Worm (Caenorhabditis elegans): ENCODE measurements around the gene fnta-1.

fnta-1 gene

DNA sequence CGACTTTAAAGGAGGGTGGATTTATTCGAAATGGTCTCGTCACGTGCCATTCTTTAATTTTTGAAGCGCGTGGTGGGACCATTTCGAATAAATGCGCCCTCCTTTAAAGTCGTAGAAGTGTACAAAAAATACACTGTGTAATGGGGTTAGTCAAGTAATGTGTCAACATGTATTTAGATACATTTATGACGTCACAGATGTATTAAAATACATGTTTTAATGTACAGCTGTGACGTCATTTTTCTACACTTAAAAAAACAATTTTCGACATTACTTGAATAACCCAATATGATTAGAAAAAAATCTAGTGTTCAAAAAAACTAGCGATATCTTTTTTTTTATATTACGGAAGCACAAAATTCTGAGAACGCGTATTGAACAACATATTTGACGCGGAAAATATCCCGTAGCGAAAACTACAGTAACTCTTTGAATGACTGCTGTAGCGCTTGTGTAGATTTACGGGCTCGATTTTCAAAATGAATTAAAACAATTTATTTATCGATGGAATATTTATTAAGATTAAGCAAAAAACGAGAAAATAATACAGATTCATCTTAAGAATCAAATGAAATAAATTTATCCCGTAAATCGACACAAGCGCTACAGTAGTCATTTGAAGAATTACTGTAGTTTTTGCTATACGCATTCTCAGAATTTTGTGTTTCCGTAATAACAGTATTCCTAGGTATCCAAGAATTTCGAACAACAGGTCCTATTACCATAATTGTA, 37.0 kb downstream of the fnta-1 start, which contains the start of gene gfrp-1:
Gene gfrp-1 (plus strand): TSS at position 682 of the 732 bp plus-strand sequence.
- TF ChIP-seq mef-2 (tag; optimal IDR thresholded peaks at IDR 0.05) (no peak), sup-37 (GFP tag; optimal IDR thresholded peaks at IDR 0.05) (no peak), lsy-2 (tag; optimal IDR thresholded peaks at IDR 0.05) (no peak), nhr-77 (tag; optimal IDR thresholded peaks at IDR 0.05) (no peak), lin-35 (GFP tag; optimal IDR thresholded peaks at IDR 0.05) (no peak), snpc-4 (tag; optimal IDR thresholded peaks at IDR 0.05) (no peak), ceh-63 (GFP tag; optimal IDR thresholded peaks at IDR 0.05) (no peak), hpl-2 (GFP tag; optimal IDR thresholded peaks at IDR 0.05) (no peak), pag-3 (tag; optimal IDR thresholded peaks at IDR 0.05; ENCODE audit: borderline replicate concordance, insufficient read depth) (no peak), lin-39 (tag; optimal IDR thresholded peaks at IDR 0.05) (no peak), isw-1 (GFP tag; IDR thresholded peaks at IDR 0.05) (no peak), fos-1 (tag; optimal IDR thresholded peaks at IDR 0.05) (no peak), alr-1 (tag; optimal IDR thresholded peaks at IDR 0.05; ENCODE audit: borderline replicate concordance) (no peak), nhr-47 (tag; optimal IDR thresholded peaks at IDR 0.05) (no peak), lir-3 (tag; optimal IDR thresholded peaks at IDR 0.05; ENCODE audit: poor library complexity) (no peak), tlp-1 (tag; optimal IDR thresholded peaks at IDR 0.05) (no peak), dpl-1 (GFP tag; optimal IDR thresholded peaks at IDR 0.05) (no peak), jun-1 (tag; optimal IDR thresholded peaks at IDR 0.05) (no peak)

- TF ChIP-seq unc-130 (tag; optimal IDR thresholded peaks at IDR 0.05) (no peak), nhr-90 (tag; optimal IDR thresholded peaks at IDR 0.05; ENCODE audit: poor library complexity) (no peak), C04F5.9 (tag; optimal IDR thresholded peaks at IDR 0.05) (no peak), efl-1 (optimal IDR thresholded peaks at IDR 0.05) (no peak), efl-1 (GFP tag; optimal IDR thresholded peaks at IDR 0.05 in 1 of 2) (no peak), ceh-8 (GFP tag; optimal IDR thresholded peaks at IDR 0.05) (no peak), unc-86 (tag; optimal IDR thresholded peaks at IDR 0.05) (no peak), hlh-17 (GFP tag; optimal IDR thresholded peaks at IDR 0.05; ENCODE audit: borderline replicate concordance) (no peak), nhr-84 (tag; optimal IDR thresholded peaks at IDR 0.05) (no peak), blmp-1 (tag; optimal IDR thresholded peaks at IDR 0.05) (no peak)
Observed at ce11 chrIV:194442-194841, 45.7 kb downstream of the fnta-1 start, which contains the start of gene csn-3. csn-3 (plus strand) TSS chrIV:194742.

- peak; percentile 96 for TF ChIP-seq nhr-85 (tag)
- peak; percentile 91 for TF ChIP-seq C04F5.9 (tag; optimal IDR thresholded peaks at IDR 0.05)
- TF ChIP-seq sptf-1 (tag; optimal IDR thresholded peaks at IDR 0.05) = no peak
- TF ChIP-seq efl-3 (GFP tag; optimal IDR thresholded peaks at IDR 0.05) = no peak
- peak; percentile 71; the same call in 1 of the 2 replicates for TF ChIP-seq mab-9 (GFP tag; IDR thresholded peaks at IDR 0.05)
- peak; percentile 92 for TF ChIP-seq nhr-20 (tag; optimal IDR thresholded peaks at IDR 0.05)
- TF ChIP-seq elt-3 (tag; optimal IDR thresholded peaks at IDR 0.05) = peak in 2 of 6 experiments; percentile 14 to 32
- peak; percentile 90 for TF ChIP-seq sox-4 (tag; optimal IDR thresholded peaks at IDR 0.05)
- TF ChIP-seq nhr-77 (tag; optimal IDR thresholded peaks at IDR 0.05) = peak; percentile 50
- TF ChIP-seq lin-39 (tag; optimal IDR thresholded peaks at IDR 0.05) = peak; percentile 73
- TF ChIP-seq C16A3.4 (tag; optimal IDR thresholded peaks at IDR 0.05) = peak; percentile 80
- peak; percentile 78 for TF ChIP-seq skn-1 (tag; optimal IDR thresholded peaks at IDR 0.05)
- TF ChIP-seq efl-1 (optimal IDR thresholded peaks at IDR 0.05) = peak; percentile 77 to 78
- peak; percentile 77 to 97 for TF ChIP-seq efl-1 (GFP tag; optimal IDR thresholded peaks at IDR 0.05 in 1 of 2)
- peak; percentile 70 for TF ChIP-seq zip-4 (GFP tag; optimal IDR thresholded peaks at IDR 0.05)
- TF ChIP-seq ceh-63 (GFP tag; optimal IDR thresholded peaks at IDR 0.05) = no peak
- peak; percentile 58 for TF ChIP-seq grh-1 (GFP tag; IDR thresholded peaks at IDR 0.05)
- TF ChIP-seq nhr-76 (tag; optimal IDR thresholded peaks at IDR 0.05) = no peak
- TF ChIP-seq nhr-12 (tag; optimal IDR thresholded peaks at IDR 0.05) = no peak
- peak in 1 of 2 experiments; percentile 56 for TF ChIP-seq mdl-1 (tag; optimal IDR thresholded peaks at IDR 0.05)
- TF ChIP-seq unc-30 (tag; optimal IDR thresholded peaks at IDR 0.05) = no peak
- TF ChIP-seq elt-2 (tag; optimal IDR thresholded peaks at IDR 0.05) = peak; percentile 73
- TF ChIP-seq hlh-4 (tag; optimal IDR thresholded peaks at IDR 0.05) = peak; percentile 77
- no peak for TF ChIP-seq zag-1 (tag; optimal IDR thresholded peaks at IDR 0.05)
- no peak for TF ChIP-seq C34B4.2 (tag; optimal IDR thresholded peaks at IDR 0.05)
- no peak for TF ChIP-seq nhr-28 (tag; optimal IDR thresholded peaks at IDR 0.05)
- TF ChIP-seq xbp-1 (tag; optimal IDR thresholded peaks at IDR 0.05) = peak; percentile 90
Observed at ce11 chrIV:192046-192445, 48.1 kb downstream of the fnta-1 start, which contains the start of gene Y38C1AA.12. Y38C1AA.12 (plus strand) TSS chrIV:192256.

All from whole organism, L1 larva.